Worm (Caenorhabditis elegans): ENCODE results near the gene Y46H3C.5.

DNA sequence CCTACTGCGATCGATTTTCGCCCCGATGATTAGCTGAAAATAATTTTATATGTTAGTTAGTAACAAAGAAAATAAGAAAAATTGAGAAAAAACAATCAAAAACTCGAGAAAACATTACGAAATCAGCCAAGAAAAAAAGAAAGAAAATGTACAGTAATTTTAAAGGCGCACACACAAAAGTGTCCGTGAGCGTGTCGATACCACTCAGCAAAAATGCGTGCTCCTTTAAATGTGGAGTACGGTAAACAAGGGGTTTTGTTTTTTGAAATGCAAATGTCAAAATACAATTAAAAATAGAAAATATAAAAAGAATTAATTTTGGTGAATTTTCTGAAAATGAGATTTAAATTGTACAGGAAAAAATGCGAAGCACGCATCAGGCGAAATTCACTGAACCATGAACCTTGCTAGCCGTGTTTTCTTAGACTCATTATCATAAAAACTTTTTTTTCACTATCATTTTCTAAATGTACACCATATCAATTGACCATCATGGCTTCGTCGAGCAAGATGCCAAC is 9.3 kb upstream of the Y46H3C.5 start, which contains the start of gene srw-90:
- TF ChIP-seq K09A11.1 (tag; optimal IDR thresholded peaks at IDR 0.05; ENCODE audit: insufficient read depth) = no peak
- no peak for TF ChIP-seq npax-4 (tag; optimal IDR thresholded peaks at IDR 0.05)
- TF ChIP-seq C38D4.7 (GFP tag; optimal IDR thresholded peaks at IDR 0.05) = no peak
- no peak for TF ChIP-seq ama-1 (optimal IDR thresholded peaks at IDR 0.05)
